Worm (Caenorhabditis elegans): ENCODE measurements around the gene M117.6.
A peak's percentile ranks its signal among the peaks of the same experiment; 100 is the strongest.

M117.6 gene

DNA sequence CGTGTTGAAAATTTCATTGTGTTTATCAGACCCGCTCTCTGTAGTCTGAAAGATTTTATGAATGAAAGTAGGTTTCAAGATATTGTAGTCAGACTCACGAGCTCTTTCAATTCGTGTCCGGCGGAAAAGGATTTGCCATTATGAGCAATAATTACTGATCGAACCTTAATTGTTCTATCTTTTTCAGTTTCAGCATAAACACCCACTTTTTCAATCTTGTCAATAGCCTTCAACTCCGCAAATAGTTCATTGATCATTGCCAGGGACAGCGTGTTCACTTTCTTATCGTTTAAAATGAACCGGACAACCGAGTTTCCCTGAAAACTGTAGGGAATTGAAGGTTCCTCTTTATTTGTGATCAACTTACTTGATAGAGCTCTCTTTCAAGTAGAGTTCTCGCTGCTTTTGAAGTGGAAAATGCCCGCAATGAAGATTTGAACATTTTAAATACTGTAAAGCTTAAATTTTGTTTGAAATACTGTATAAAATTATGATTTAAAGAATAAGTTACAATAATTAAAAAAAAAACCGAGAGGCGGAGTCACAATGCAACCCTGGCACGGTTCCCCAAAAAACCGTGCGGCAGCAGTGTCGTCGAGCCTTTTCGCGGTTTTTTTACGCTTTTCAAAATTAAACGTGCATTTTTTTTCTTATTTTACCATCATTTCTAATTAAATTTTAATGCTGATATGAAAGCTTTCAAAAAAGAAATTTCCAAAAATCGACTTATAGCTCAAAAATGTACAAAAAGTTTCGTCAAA is 28.2 kb upstream of the M117.6 start, which contains the start of gene ech-2:
ech-2 (minus strand) TSS at position 452 of the 761 bp plus-strand sequence.
- TF ChIP-seq ahr-1 (tag; optimal IDR thresholded peaks at IDR 0.05): no peak
- no peak for TF ChIP-seq che-1 (tag; optimal IDR thresholded peaks at IDR 0.05)
- TF ChIP-seq unc-86 (tag; optimal IDR thresholded peaks at IDR 0.05): no peak
- no peak for TF ChIP-seq nfya-1 (tag; optimal IDR thresholded peaks at IDR 0.05)
- no peak for TF ChIP-seq tbx-2 (tag; optimal IDR thresholded peaks at IDR 0.05)
- no peak for TF ChIP-seq fkh-10 (GFP tag; optimal IDR thresholded peaks at IDR 0.05)
- no peak for TF ChIP-seq ceh-31 (tag; optimal IDR thresholded peaks at IDR 0.05)
- TF ChIP-seq hlh-15 (tag; optimal IDR thresholded peaks at IDR 0.05): no peak
- no peak for TF ChIP-seq F13H6.1 (tag; optimal IDR thresholded peaks at IDR 0.05)
- no peak for TF ChIP-seq zip-5 (tag; optimal IDR thresholded peaks at IDR 0.05)
- no peak for TF ChIP-seq gmeb-2 (tag; optimal IDR thresholded peaks at IDR 0.05)
- TF ChIP-seq elt-2 (tag; optimal IDR thresholded peaks at IDR 0.05): no peak
- TF ChIP-seq lin-11 (tag; optimal IDR thresholded peaks at IDR 0.05): no peak
- no peak for TF ChIP-seq mec-3 (tag; optimal IDR thresholded peaks at IDR 0.05; ENCODE audit: borderline replicate concordance)
- no peak for TF ChIP-seq unc-55 (GFP tag; optimal IDR thresholded peaks at IDR 0.05)
- no peak for TF ChIP-seq eyg-1 (tag; optimal IDR thresholded peaks at IDR 0.05)
- TF ChIP-seq lim-6 (tag; optimal IDR thresholded peaks at IDR 0.05): no peak
- no peak for TF ChIP-seq T23F11.4 (GFP tag; optimal IDR thresholded peaks at IDR 0.05)
- TF ChIP-seq pax-1 (tag; optimal IDR thresholded peaks at IDR 0.05): no peak

DNA sequence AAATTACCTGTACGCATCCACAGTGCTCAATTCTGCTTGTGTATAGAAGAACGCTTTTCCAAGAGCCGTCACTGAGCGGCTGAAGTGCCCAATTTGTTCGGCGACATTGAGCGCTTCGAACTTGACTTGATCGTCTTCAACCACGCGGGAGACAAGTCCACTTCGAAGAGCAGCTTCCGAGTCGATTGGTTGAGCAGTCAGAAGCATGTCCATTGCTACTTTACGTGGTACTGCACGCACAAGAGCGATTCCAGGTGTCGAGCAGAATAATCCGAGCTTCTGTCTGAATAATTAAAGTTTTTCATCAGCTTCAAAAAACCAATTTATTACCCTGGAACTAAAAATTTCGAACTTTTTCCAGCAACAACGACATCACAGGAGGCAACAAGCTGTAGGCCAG is 27.5 kb upstream of the M117.6 start:
- TF ChIP-seq sdc-2 (tag; optimal IDR thresholded peaks at IDR 0.05) (no peak), nhr-232 (tag; optimal IDR thresholded peaks at IDR 0.05) (no peak), hlh-6 (tag; optimal IDR thresholded peaks at IDR 0.05) (no peak), hlh-13 (GFP tag; optimal IDR thresholded peaks at IDR 0.05) (no peak), ceh-19 (GFP tag; optimal IDR thresholded peaks at IDR 0.05) (no peak), nhr-11 (tag; optimal IDR thresholded peaks at IDR 0.05) (no peak), ceh-45 (GFP tag; IDR thresholded peaks at IDR 0.05) (no peak), pros-1 (tag; optimal IDR thresholded peaks at IDR 0.05) (no peak), madf-2 (tag; optimal IDR thresholded peaks at IDR 0.05) (no peak), tbx-7 (tag; optimal IDR thresholded peaks at IDR 0.05) (no peak), tbx-2 (tag; optimal IDR thresholded peaks at IDR 0.05) (no peak), dve-1 (tag; optimal IDR thresholded peaks at IDR 0.05) (no peak), nfya-1 (tag; optimal IDR thresholded peaks at IDR 0.05) (no peak)

DNA sequence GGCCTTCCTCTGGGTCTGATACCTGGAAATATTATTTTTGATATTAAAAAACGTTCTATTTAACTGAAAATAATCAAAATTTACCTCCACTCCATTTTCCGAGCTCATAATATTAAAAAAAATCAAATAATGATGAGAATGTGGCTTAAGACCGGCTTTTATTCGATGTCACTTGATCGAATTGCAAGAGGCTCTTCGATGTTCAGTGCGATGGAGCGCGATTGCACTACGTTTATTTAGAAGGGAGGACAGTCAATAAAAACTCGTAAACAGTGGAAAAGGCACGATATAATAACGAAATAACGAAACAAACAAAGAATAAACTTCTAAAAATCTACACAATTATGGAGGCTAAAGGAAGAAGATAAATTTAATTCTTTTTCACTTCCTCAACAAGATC is 26.9 kb upstream of the M117.6 start, which contains the start of gene tag-30:
tag-30 (minus strand) TSS at position 383 of the 400 bp plus-strand sequence.
- TF ChIP-seq F13H6.1 (tag; optimal IDR thresholded peaks at IDR 0.05): no peak
- TF ChIP-seq hlh-13 (GFP tag; optimal IDR thresholded peaks at IDR 0.05): no peak
- peak; percentile 62 for TF ChIP-seq ceh-31 (tag; optimal IDR thresholded peaks at IDR 0.05)
- TF ChIP-seq unc-42 (tag; optimal IDR thresholded peaks at IDR 0.05): peak; percentile 59
- no peak for TF ChIP-seq unc-3 (GFP tag; conservative IDR thresholded peaks at IDR 0.05)
- TF ChIP-seq unc-3 (tag; optimal IDR thresholded peaks at IDR 0.05): no peak
- no peak for TF ChIP-seq tbx-7 (tag; optimal IDR thresholded peaks at IDR 0.05)
- peak; percentile 66 for TF ChIP-seq hlh-30 (tag; optimal IDR thresholded peaks at IDR 0.05; ENCODE audit: insufficient read depth)
- peak; percentile 54 for TF ChIP-seq ceh-34 (tag; optimal IDR thresholded peaks at IDR 0.05)
- peak; percentile 41 for TF ChIP-seq tbx-2 (tag; optimal IDR thresholded peaks at IDR 0.05)
- TF ChIP-seq rnt-1 (tag; optimal IDR thresholded peaks at IDR 0.05): no peak
- TF ChIP-seq nfya-1 (tag; optimal IDR thresholded peaks at IDR 0.05): peak; percentile 22
- no peak for TF ChIP-seq pros-1 (tag; optimal IDR thresholded peaks at IDR 0.05)
- TF ChIP-seq ceh-9 (tag; optimal IDR thresholded peaks at IDR 0.05): no peak

Measured in whole organism, late embryonic.